Fruit fly (Drosophila melanogaster) whole organism, wandering third instar larva: Measurements from ENCODE around the gene REPTOR.

Source experiments
- Myc ChIP-seq: fragments of >200 bp; optimal IDR thresholded peaks from 2 replicates; lab custom pipeline; 2017
- br ChIP-seq: fragments of 200-800 bp; sonication (Bioruptor generic); optimal IDR thresholded peaks from 2 replicates; lab custom pipeline; 2016; ENCODE audit warnings: missing biosample characterization, missing genetic modification characterization
- h ChIP-seq: fragments of 200-800 bp; sonication (Bioruptor generic); optimal IDR thresholded peaks from 3 replicates; lab custom pipeline; 2016; ENCODE audit warnings: missing biosample characterization, mild to moderate bottlenecking, missing genetic modification characterization
- lola ChIP-seq: fragments of >200 bp; optimal IDR thresholded peaks from 2 replicates; lab custom pipeline; 2017; ENCODE audit warnings: missing biosample characterization, missing genetic modification characterization
- pan ChIP-seq: fragments of >200 bp; optimal IDR thresholded peaks from 2 replicates; lab custom pipeline; 2017
- usp ChIP-seq: fragments of >200 bp; optimal IDR thresholded peaks from 2 replicates; lab custom pipeline; 2017; ENCODE audit warnings: missing biosample characterization, missing genetic modification characterization

dm6 chr3R:24525983-24526661, 56.5 kb downstream of the REPTOR start:
- no peak for TF ChIP-seq usp (GFP tag; lab: Kevin White, UChicago)
- no peak for TF ChIP-seq h (GFP tag; lab: Kevin White, UChicago)
- no peak for TF ChIP-seq pan (lab: Kevin White, UChicago)
- no peak for TF ChIP-seq br (GFP tag; lab: Kevin White, UChicago)
- TF ChIP-seq Myc (lab: Kevin White, UChicago), result no peak
- TF ChIP-seq lola (GFP tag; lab: Kevin White, UChicago), result no peak
